Worm (Caenorhabditis elegans) whole organism, L4 larva: ENCODE measurements around the gene ttc-4.

ENCODE experiments used
- F26F4.8 ChIP-seq: fragments of 200-800 bp; sonication (Bioruptor generic); conservative IDR thresholded peaks from 2 replicates; pipeline ENCODE4 v1.3.6; 2022; ENCODE audit warnings: missing genetic modification characterization, missing compliant biosample characterization
- F44E2.7 ChIP-seq: fragments of 200-800 bp; sonication (Bioruptor generic); IDR thresholded peaks from 2 replicates; pipeline ENCODE4 v2.1.2; 2022; ENCODE audit warnings: missing genetic modification characterization, missing compliant biosample characterization
- R02D3.7 ChIP-seq: fragments of 150-350 bp; sonication (generic microtip); optimal IDR thresholded peaks from 3 replicates; lab custom pipeline; 2014; ENCODE audit warnings: missing biosample characterization, missing genetic modification characterization
- Y105C5A.15 ChIP-seq: fragments of 200-800 bp; sonication (Bioruptor generic); IDR thresholded peaks from 2 replicates; pipeline ENCODE4 v1.3.6; 2022; ENCODE audit warnings: missing genetic modification characterization, missing compliant biosample characterization
- Y48G9A.11 ChIP-seq: fragments of 200-800 bp; sonication (Bioruptor generic); IDR thresholded peaks from 2 replicates; pipeline ENCODE4 v1.3.6; 2022; ENCODE audit warnings: missing genetic modification reagents, missing genetic modification characterization, missing compliant biosample characterization
- Y5F2A.4 ChIP-seq: fragments of 200-800 bp; sonication (Bioruptor generic); optimal IDR thresholded peaks from 2 replicates; lab custom pipeline; 2018; ENCODE audit warnings: mild to moderate bottlenecking, missing genetic modification characterization, missing compliant biosample characterization
- Y75B8A.6 ChIP-seq: fragments of 200-800 bp; sonication (Bioruptor generic); IDR thresholded peaks from 2 replicates; pipeline ENCODE4 v1.3.6; 2022; ENCODE audit warnings: missing genetic modification reagents, missing genetic modification characterization, missing compliant biosample characterization
- ZK337.2 ChIP-seq: fragments of 200-800 bp; sonication (Bioruptor generic); IDR thresholded peaks from 2 replicates; pipeline ENCODE4 v1.3.6; 2022; ENCODE audit warnings: missing genetic modification reagents, missing genetic modification characterization, missing compliant biosample characterization
- ceh-20 ChIP-seq: fragments of 200-800 bp; sonication (Bioruptor generic); IDR thresholded peaks from 2 replicates; pipeline ENCODE4 v1.3.6; 2022; ENCODE audit warnings: missing genetic modification reagents, missing genetic modification characterization, missing compliant biosample characterization
- ceh-44 ChIP-seq: fragments of 200-800 bp; sonication (Bioruptor generic); IDR thresholded peaks from 2 replicates; pipeline ENCODE4 v1.3.6; 2022; ENCODE audit warnings: missing genetic modification reagents, missing genetic modification characterization, missing compliant biosample characterization
- ceh-62 ChIP-seq: sonication (generic microtip); optimal IDR thresholded peaks from 2 replicates; lab custom pipeline; 2017; ENCODE audit warnings: missing biosample characterization, missing genetic modification characterization
- ctbp-1 ChIP-seq: fragments of 200-800 bp; sonication (Bioruptor generic); IDR thresholded peaks from 2 replicates; pipeline ENCODE4 v1.3.6; 2022; ENCODE audit warnings: missing genetic modification reagents, missing genetic modification characterization, missing compliant biosample characterization
- daf-12 ChIP-seq: fragments of 150-350 bp; optimal IDR thresholded peaks from 2 replicates; lab custom pipeline; 2014; ENCODE audit warnings: missing biosample characterization, missing genetic modification reagents, missing genetic modification characterization
- daf-16 ChIP-seq, 3 experiments: sonication (generic microtip); optimal IDR thresholded peaks; 2 replicates each; lab custom pipeline; 2016 to 2017; ENCODE audit warnings: missing genetic modification characterization in 3 of 3, missing genetic modification reagents in 3 of 3, mild to moderate bottlenecking in 2 of 3, missing compliant biosample characterization in 2 of 3, missing biosample characterization in 1 of 3, moderate library complexity in 1 of 3
- daf-19 ChIP-seq: fragments of 200-800 bp; sonication (Bioruptor generic); conservative IDR thresholded peaks from 2 replicates; pipeline ENCODE4 v1.3.6; 2022; ENCODE audit warnings: missing genetic modification characterization, missing compliant biosample characterization
- daf-8 ChIP-seq: fragments of 200-800 bp; sonication (Bioruptor generic); IDR thresholded peaks from 2 replicates; pipeline ENCODE4 v1.3.6; 2022; ENCODE audit warnings: missing genetic modification characterization, missing compliant biosample characterization
- dmd-6 ChIP-seq: fragments of 200-800 bp; sonication (Bioruptor generic); IDR thresholded peaks from 2 replicates; pipeline ENCODE4 v1.3.6; 2022; ENCODE audit warnings: missing genetic modification reagents, missing genetic modification characterization, missing compliant biosample characterization
- dmd-8 ChIP-seq: fragments of 200-800 bp; sonication (Bioruptor generic); IDR thresholded peaks from 2 replicates; pipeline ENCODE4 v1.3.6; 2022; ENCODE audit warnings: missing genetic modification characterization, missing compliant biosample characterization
- dmd-9 ChIP-seq: fragments of 200-800 bp; sonication (Bioruptor generic); IDR thresholded peaks from 2 replicates; pipeline ENCODE4 v1.3.6; 2022; ENCODE audit warnings: missing genetic modification reagents, missing genetic modification characterization, missing compliant biosample characterization
- dve-1 ChIP-seq: sonication (generic microtip); optimal IDR thresholded peaks from 2 replicates; lab custom pipeline; 2017; ENCODE audit warnings: antibody characterized with exemption, mild to moderate bottlenecking, missing genetic modification characterization, missing compliant biosample characterization; ENCODE audit not compliant: insufficient read depth
- egl-27 ChIP-seq: sonication (generic microtip); optimal IDR thresholded peaks from 3 replicates; lab custom pipeline; 2017; ENCODE audit warnings: missing biosample characterization, missing genetic modification reagents, missing genetic modification characterization
- fkh-10 ChIP-seq: fragments of 150-350 bp; optimal IDR thresholded peaks from 2 replicates; lab custom pipeline; 2014; ENCODE audit warnings: missing biosample characterization, missing genetic modification reagents, missing genetic modification characterization
- hlh-30 ChIP-seq: sonication (generic microtip); optimal IDR thresholded peaks from 2 replicates; lab custom pipeline; 2017; ENCODE audit warnings: antibody characterized with exemption, mild to moderate bottlenecking, missing genetic modification characterization, missing compliant biosample characterization; ENCODE audit not compliant: insufficient read depth
- jun-1 ChIP-seq: fragments of 150-350 bp; optimal IDR thresholded peaks from 2 replicates; lab custom pipeline; 2014; ENCODE audit warnings: missing biosample characterization, missing genetic modification reagents, missing genetic modification characterization
- lin-1 ChIP-seq: fragments of 200-800 bp; sonication (Bioruptor generic); IDR thresholded peaks from 2 replicates; pipeline ENCODE4 v1.3.6; 2022; ENCODE audit warnings: missing genetic modification reagents, missing genetic modification characterization, missing compliant biosample characterization
- lin-13 ChIP-seq: fragments of 150-350 bp; optimal IDR thresholded peaks from 2 replicates; lab custom pipeline; 2014; ENCODE audit warnings: missing biosample characterization, missing genetic modification reagents, missing genetic modification characterization
- lin-29 ChIP-seq: fragments of 200-800 bp; sonication (Bioruptor generic); IDR thresholded peaks from 2 replicates; pipeline ENCODE4 v1.3.6; 2022; ENCODE audit warnings: missing genetic modification reagents, missing genetic modification characterization, missing compliant biosample characterization
- lir-3 ChIP-seq: sonication (generic microtip); optimal IDR thresholded peaks from 2 replicates; lab custom pipeline; 2016; ENCODE audit warnings: mild to moderate bottlenecking, missing genetic modification characterization, missing compliant biosample characterization
- lsy-2 ChIP-seq, 2 experiments: fragments of 150-350 bp in 1 of 2; sonication (generic microtip) in 1 of 2; optimal IDR thresholded peaks; 2 replicates each; lab custom pipeline; 2014 to 2017; ENCODE audit warnings: missing biosample characterization in 2 of 2, missing genetic modification characterization in 2 of 2
- mep-1 ChIP-seq: fragments of 150-350 bp; sonication (generic microtip); optimal IDR thresholded peaks from 3 replicates; lab custom pipeline; 2014; ENCODE audit warnings: missing biosample characterization, missing genetic modification characterization
- mxl-3 ChIP-seq: fragments of 200-800 bp; sonication (Bioruptor generic); optimal IDR thresholded peaks from 2 replicates; lab custom pipeline; 2018; ENCODE audit warnings: mild to moderate bottlenecking, missing genetic modification characterization, missing compliant biosample characterization
- nhr-102 ChIP-seq: sonication (generic microtip); optimal IDR thresholded peaks from 2 replicates; lab custom pipeline; 2016; ENCODE audit warnings: mild to moderate bottlenecking, missing genetic modification characterization, moderate library complexity, missing compliant biosample characterization
- nhr-28 ChIP-seq: fragments of 150-350 bp; optimal IDR thresholded peaks from 2 replicates; lab custom pipeline; 2014; ENCODE audit warnings: missing biosample characterization, missing genetic modification characterization
- nhr-41 ChIP-seq: fragments of 200-800 bp; sonication (Bioruptor generic); IDR thresholded peaks from 2 replicates; pipeline ENCODE4 v1.3.6; 2022; ENCODE audit warnings: missing genetic modification reagents, missing genetic modification characterization, missing compliant biosample characterization
- nhr-48 ChIP-seq: sonication (generic microtip); optimal IDR thresholded peaks from 2 replicates; lab custom pipeline; 2016; ENCODE audit warnings: mild to moderate bottlenecking, missing genetic modification characterization, missing compliant biosample characterization
- nhr-6 ChIP-seq: fragments of 150-350 bp; optimal IDR thresholded peaks from 2 replicates; lab custom pipeline; 2014; ENCODE audit warnings: missing biosample characterization, missing genetic modification characterization
- nhr-77 ChIP-seq: fragments of 150-350 bp; optimal IDR thresholded peaks from 2 replicates; lab custom pipeline; 2014; ENCODE audit warnings: missing biosample characterization, missing genetic modification characterization
- pha-4 ChIP-seq, 2 experiments: fragments of 150-350 bp in 1 of 2; fragments of 200-800 bp in 1 of 2; sonication (Bioruptor generic) in 1 of 2; IDR thresholded peaks in 1 of 2; optimal IDR thresholded peaks in 1 of 2; 2 replicates each; pipeline versions ENCODE4 v1.3.6 to Lab custom; 2014 to 2022; ENCODE audit warnings: missing genetic modification characterization in 2 of 2, missing genetic modification reagents in 2 of 2, missing biosample characterization in 1 of 2, missing compliant biosample characterization in 1 of 2
- php-3 ChIP-seq: fragments of 200-800 bp; sonication (Bioruptor generic); IDR thresholded peaks from 2 replicates; pipeline ENCODE4 v1.3.6; 2022; ENCODE audit warnings: missing genetic modification reagents, missing genetic modification characterization, missing compliant biosample characterization
- saeg-2 ChIP-seq: fragments of 200-800 bp; sonication (Bioruptor generic); IDR thresholded peaks from 2 replicates; pipeline ENCODE4 v1.3.6; 2022; ENCODE audit warnings: missing genetic modification reagents, missing genetic modification characterization, missing compliant biosample characterization
- set-16 ChIP-seq: fragments of 200-800 bp; sonication (Bioruptor generic); IDR thresholded peaks from 2 replicates; pipeline ENCODE4 v1.3.6; 2022; ENCODE audit warnings: missing genetic modification reagents, missing genetic modification characterization, missing compliant biosample characterization
- skn-1 ChIP-seq: fragments of 150-350 bp; optimal IDR thresholded peaks from 2 replicates; lab custom pipeline; 2014; ENCODE audit warnings: missing biosample characterization, missing genetic modification characterization
- spr-3 ChIP-seq: fragments of 200-800 bp; sonication (Bioruptor generic); optimal IDR thresholded peaks from 2 replicates; lab custom pipeline; 2018; ENCODE audit warnings: mild to moderate bottlenecking, missing genetic modification characterization, missing compliant biosample characterization
- tag-97 ChIP-seq: fragments of 200-800 bp; sonication (Bioruptor generic); IDR thresholded peaks from 2 replicates; pipeline ENCODE4 v1.3.6; 2022; ENCODE audit warnings: missing genetic modification characterization, missing compliant biosample characterization
- vab-7 ChIP-seq: fragments of 200-800 bp; sonication (Bioruptor generic); IDR thresholded peaks from 2 replicates; pipeline ENCODE4 v1.3.6; 2022; ENCODE audit warnings: missing genetic modification reagents, missing genetic modification characterization, missing compliant biosample characterization
- zag-1 ChIP-seq: fragments of 150-350 bp; optimal IDR thresholded peaks from 2 replicates; lab custom pipeline; 2014; ENCODE audit warnings: missing biosample characterization, missing genetic modification characterization

ttc-4 gene

ce11 chrII:5585788-5586187 is 8.7 kb upstream of the ttc-4 start, which contains the start of gene lys-8 (continued):
- peak; percentile 13 for TF ChIP-seq lin-13 (GFP tag; lab: Kevin White, UChicago)
- TF ChIP-seq Y75B8A.6 (GFP tag; lab: Robert Waterston, UW) = no peak
- no peak for TF ChIP-seq dmd-8 (GFP tag; lab: Robert Waterston, UW)
- TF ChIP-seq egl-27 = no peak
- no peak for TF ChIP-seq nhr-6 (tag; lab: Kevin White, UChicago)
- TF ChIP-seq pha-4 (GFP tag; IDR thresholded peaks at IDR 0.05; lab: Robert Waterston, UW) = no peak
- TF ChIP-seq pha-4 (tag; optimal IDR thresholded peaks at IDR 0.05; lab: Kevin White, UChicago) = no peak
- TF ChIP-seq php-3 (GFP tag; lab: Robert Waterston, UW) = peak; percentile 99
- no peak for TF ChIP-seq zag-1 (tag; lab: Kevin White, UChicago)
- no peak for TF ChIP-seq lin-29 (GFP tag; lab: Robert Waterston, UW)
- TF ChIP-seq lin-1 = peak; percentile 54
- no peak for TF ChIP-seq F44E2.7
- no peak for TF ChIP-seq lsy-2 (tag; optimal IDR thresholded peaks at IDR 0.05; lab: Kevin White, UChicago)
- TF ChIP-seq tag-97 (GFP tag; lab: Robert Waterston, UW) = no peak
- TF ChIP-seq ceh-44 (GFP tag; lab: Robert Waterston, UW) = no peak
- TF ChIP-seq Y5F2A.4 = no peak
- no peak for TF ChIP-seq daf-12 (tag; lab: Kevin White, UChicago)
- no peak for TF ChIP-seq lir-3 (tag; lab: Kevin White, UChicago)
- TF ChIP-seq daf-8 (GFP tag; lab: Robert Waterston, UW) = no peak
- TF ChIP-seq ctbp-1 (GFP tag; lab: Robert Waterston, UW) = no peak
- TF ChIP-seq dmd-9 (GFP tag; lab: Robert Waterston, UW) = no peak
- no peak for TF ChIP-seq R02D3.7 (tag; lab: Kevin White, UChicago)
- TF ChIP-seq set-16 (GFP tag; lab: Robert Waterston, UW) = no peak
- TF ChIP-seq nhr-28 (tag; lab: Kevin White, UChicago) = peak; percentile 95
- peak; percentile 89 for TF ChIP-seq dve-1 (tag; lab: Kevin White, UChicago)
- no peak for TF ChIP-seq jun-1 (tag; lab: Kevin White, UChicago)
- no peak for TF ChIP-seq daf-19 (GFP tag; lab: Robert Waterston, UW)
- no peak for TF ChIP-seq mep-1 (tag; lab: Kevin White, UChicago)
- no peak for TF ChIP-seq vab-7 (GFP tag; lab: Robert Waterston, UW)
- TF ChIP-seq skn-1 = no peak
- TF ChIP-seq ceh-20 = peak; percentile 86
- no peak for TF ChIP-seq fkh-10
- TF ChIP-seq dmd-6 (GFP tag; lab: Robert Waterston, UW) = peak; percentile 93
- TF ChIP-seq ceh-62 (tag; lab: Kevin White, UChicago) = no peak
- no peak for TF ChIP-seq Y105C5A.15 (GFP tag; lab: Robert Waterston, UW)
- TF ChIP-seq nhr-41 (GFP tag; lab: Robert Waterston, UW) = no peak
- TF ChIP-seq mxl-3 (GFP tag; lab: Kevin White, UChicago) = peak; percentile 35
- TF ChIP-seq spr-3 (GFP tag; lab: Kevin White, UChicago) = no peak
- no peak for TF ChIP-seq Y48G9A.11 (GFP tag; lab: Robert Waterston, UW)
- peak; percentile 33 for TF ChIP-seq nhr-48
- TF ChIP-seq ZK337.2 (GFP tag; lab: Robert Waterston, UW) = no peak
- TF ChIP-seq hlh-30 (tag; lab: Kevin White, UChicago) = no peak
- no peak for TF ChIP-seq daf-16 (GFP tag; optimal IDR thresholded peaks at IDR 0.05; lab: Kevin White, UChicago)
- peak; percentile 98 for TF ChIP-seq daf-16 (tag; optimal IDR thresholded peaks at IDR 0.05; lab: Kevin White, UChicago)
- TF ChIP-seq saeg-2 (GFP tag; lab: Robert Waterston, UW) = no peak
- no peak for TF ChIP-seq F26F4.8 (GFP tag; lab: Robert Waterston, UW)
- peak; percentile 78 for TF ChIP-seq nhr-77 (tag; lab: Kevin White, UChicago)
- TF ChIP-seq nhr-102 (tag; lab: Kevin White, UChicago) = peak; percentile 16
